Fruit fly (Drosophila melanogaster): ENCODE results near the gene hoe2.

The hoe2 gene

dm6 chr2L:4932284-4932683 lies 4.0 kb downstream of the hoe2 start, which contains the start of gene hoe1:
Gene hoe1 (minus strand): TSS chr2L:4932384.
- TF ChIP-seq Rel (GFP tag; optimal IDR thresholded peaks at IDR 0.05) (no peak), Rel (tag; optimal IDR thresholded peaks at IDR 0.05) (no peak), Dif (GFP tag; optimal IDR thresholded peaks at IDR 0.05; ENCODE audit: partially characterized antibody) (no peak), jim (GFP tag; optimal IDR thresholded peaks at IDR 0.05) (no peak), foxo (GFP tag; optimal IDR thresholded peaks at IDR 0.05) (no peak), Mio (GFP tag; optimal IDR thresholded peaks at IDR 0.05) (no peak), Vsx2 (GFP tag; optimal IDR thresholded peaks at IDR 0.05; ENCODE audit: partially characterized antibody) (no peak), dsf (GFP tag; optimal IDR thresholded peaks at IDR 0.05; ENCODE audit: borderline replicate concordance) (no peak), Jra (GFP tag; optimal IDR thresholded peaks at IDR 0.05) (no peak), Hr78 (GFP tag; optimal IDR thresholded peaks at IDR 0.05) (no peak), Abd-B (GFP tag; optimal IDR thresholded peaks at IDR 0.05) (no peak), sage (GFP tag; optimal IDR thresholded peaks at IDR 0.05) (no peak), brk (GFP tag; optimal IDR thresholded peaks at IDR 0.05) (no peak), dl (GFP tag; optimal IDR thresholded peaks at IDR 0.05; ENCODE audit: insufficient read depth in 1 of 2, partially characterized antibody in 2 of 2) (no peak), HLH106 (tag; optimal IDR thresholded peaks at IDR 0.05) (no peak), rgr (GFP tag; optimal IDR thresholded peaks at IDR 0.05) (no peak)

- TF ChIP-seq dmrt93B (GFP tag; optimal IDR thresholded peaks at IDR 0.05) (no peak), OdsH (GFP tag; optimal IDR thresholded peaks at IDR 0.05) (no peak), rgr (GFP tag; optimal IDR thresholded peaks at IDR 0.05) (no peak), CrebA (GFP tag; optimal IDR thresholded peaks at IDR 0.05; ENCODE audit: borderline replicate concordance) (no peak), brk (GFP tag; optimal IDR thresholded peaks at IDR 0.05) (no peak), ey (GFP tag; optimal IDR thresholded peaks at IDR 0.05) (no peak), CG9705 (GFP tag; optimal IDR thresholded peaks at IDR 0.05) (no peak), Hnf4 (GFP tag; optimal IDR thresholded peaks at IDR 0.05) (no peak), GATAd (GFP tag; optimal IDR thresholded peaks at IDR 0.05) (no peak), lola (GFP tag; optimal IDR thresholded peaks at IDR 0.05) (no peak), jim (GFP tag; optimal IDR thresholded peaks at IDR 0.05) (no peak), CG32264 (GFP tag; optimal IDR thresholded peaks at IDR 0.05) (no peak), Vsx2 (GFP tag; optimal IDR thresholded peaks at IDR 0.05; ENCODE audit: partially characterized antibody) (no peak), N (GFP tag; optimal IDR thresholded peaks at IDR 0.05) (no peak), usp (GFP tag; optimal IDR thresholded peaks at IDR 0.05) (no peak), h (GFP tag; optimal IDR thresholded peaks at IDR 0.05) (no peak)
Measured at dm6 chr2L:4930541-4930940, 5.7 kb downstream of the hoe2 start.

dm6 chr2L:4928340-4928739 lies 7.9 kb downstream of the hoe2 start:
- TF ChIP-seq h (GFP tag; optimal IDR thresholded peaks at IDR 0.05) (no peak), dsf (GFP tag; optimal IDR thresholded peaks at IDR 0.05; ENCODE audit: borderline replicate concordance) (no peak), Dif (GFP tag; optimal IDR thresholded peaks at IDR 0.05; ENCODE audit: partially characterized antibody) (no peak), CG32264 (GFP tag; optimal IDR thresholded peaks at IDR 0.05) (no peak), Myc (optimal IDR thresholded peaks at IDR 0.05) (no peak), usp (GFP tag; optimal IDR thresholded peaks at IDR 0.05) (no peak), woc (GFP tag; optimal IDR thresholded peaks at IDR 0.05) (no peak), fru (GFP tag; optimal IDR thresholded peaks at IDR 0.05) (no peak), N (GFP tag; optimal IDR thresholded peaks at IDR 0.05) (no peak), Rel (GFP tag; optimal IDR thresholded peaks at IDR 0.05) (no peak), Rel (tag; optimal IDR thresholded peaks at IDR 0.05) (no peak), pan (optimal IDR thresholded peaks at IDR 0.05) (no peak), GATAd (GFP tag; optimal IDR thresholded peaks at IDR 0.05) (no peak), psq (GFP tag; optimal IDR thresholded peaks at IDR 0.05) (no peak)

DNA sequence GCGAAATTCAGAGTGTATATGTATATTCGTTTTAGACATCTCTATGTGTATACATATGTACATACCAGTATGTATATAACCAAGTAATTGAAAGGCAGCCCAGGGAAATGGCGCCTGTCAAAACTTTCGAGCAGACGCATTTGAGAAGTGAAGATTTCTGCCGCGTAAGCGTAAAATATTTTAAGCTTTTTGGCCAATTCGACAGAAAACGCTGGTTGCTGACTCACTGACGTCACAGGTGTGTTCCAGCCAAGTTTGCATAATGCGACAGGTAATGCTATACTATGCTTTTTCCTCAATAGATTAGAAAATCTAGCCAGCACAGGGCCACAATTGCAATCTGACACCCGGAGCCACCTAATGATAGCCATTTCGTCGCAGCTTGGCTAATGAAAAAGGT lies 19.5 kb downstream of the hoe2 start:
- no peak for TF ChIP-seq CG9705 (GFP tag; optimal IDR thresholded peaks at IDR 0.05)
- TF ChIP-seq Rel (GFP tag; optimal IDR thresholded peaks at IDR 0.05) = no peak
- no peak for TF ChIP-seq Rel (tag; optimal IDR thresholded peaks at IDR 0.05)
- TF ChIP-seq brk (GFP tag; optimal IDR thresholded peaks at IDR 0.05) = no peak
- TF ChIP-seq Abd-B (GFP tag; optimal IDR thresholded peaks at IDR 0.05) = no peak
- TF ChIP-seq Dif (GFP tag; optimal IDR thresholded peaks at IDR 0.05; ENCODE audit: partially characterized antibody) = no peak
- no peak for TF ChIP-seq dsf (GFP tag; optimal IDR thresholded peaks at IDR 0.05; ENCODE audit: borderline replicate concordance)
- no peak for TF ChIP-seq Hr83 (GFP tag; optimal IDR thresholded peaks at IDR 0.05; ENCODE audit: poor library complexity, severe bottlenecking)
- TF ChIP-seq Hr78 (GFP tag; optimal IDR thresholded peaks at IDR 0.05) = no peak
- no peak for TF ChIP-seq dl (GFP tag; optimal IDR thresholded peaks at IDR 0.05; ENCODE audit: insufficient read depth in 1 of 2, partially characterized antibody in 2 of 2)
- no peak for TF ChIP-seq pan (optimal IDR thresholded peaks at IDR 0.05)
- TF ChIP-seq woc (GFP tag; optimal IDR thresholded peaks at IDR 0.05) = no peak
- TF ChIP-seq HLH106 (tag; optimal IDR thresholded peaks at IDR 0.05) = no peak
- no peak for TF ChIP-seq psq (GFP tag; optimal IDR thresholded peaks at IDR 0.05)
- no peak for TF ChIP-seq Hnf4 (GFP tag; optimal IDR thresholded peaks at IDR 0.05)
- no peak for TF ChIP-seq foxo (GFP tag; optimal IDR thresholded peaks at IDR 0.05)
- no peak for TF ChIP-seq Jra (GFP tag; optimal IDR thresholded peaks at IDR 0.05)
- no peak for TF ChIP-seq Vsx2 (GFP tag; optimal IDR thresholded peaks at IDR 0.05; ENCODE audit: partially characterized antibody)
- TF ChIP-seq sage (GFP tag; optimal IDR thresholded peaks at IDR 0.05) = no peak
- no peak for TF ChIP-seq OdsH (GFP tag; optimal IDR thresholded peaks at IDR 0.05)
